Worm (Caenorhabditis elegans): ENCODE data around the gene srg-59.

DNA sequence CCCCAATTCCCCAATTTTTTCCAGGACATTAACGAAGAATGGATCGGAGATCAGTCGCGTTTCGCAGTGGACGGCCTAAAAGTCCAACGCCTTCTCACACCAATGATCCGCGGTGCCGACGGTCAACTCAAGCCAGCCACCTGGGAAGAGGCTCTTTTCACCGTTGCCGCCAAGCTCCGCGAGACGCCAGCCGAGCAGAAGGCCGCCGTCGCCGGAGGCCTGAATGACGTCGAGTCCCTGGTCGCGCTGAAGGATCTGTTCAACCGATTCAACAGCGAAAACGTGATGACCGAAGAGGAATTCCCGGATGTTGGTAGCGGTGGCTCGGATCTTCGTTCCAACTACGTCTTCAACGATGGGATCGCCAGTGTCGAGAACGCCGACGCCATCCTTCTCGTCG lies 22.2 kb downstream of the srg-59 start:
- TF ChIP-seq lin-13 (GFP tag; optimal IDR thresholded peaks at IDR 0.05), result no peak
- TF ChIP-seq ces-1 (GFP tag; optimal IDR thresholded peaks at IDR 0.05), result no peak
- TF ChIP-seq aly-2 (tag; optimal IDR thresholded peaks at IDR 0.05), result no peak

Data from whole organism, L1 larva.